Fruit fly (Drosophila melanogaster) Kc167 (cell line): ENCODE measurements around the gene CG32564.

Experiments used
- Myc ChIP-seq: fragments of >200 bp; optimal IDR thresholded peaks from 2 replicates; lab custom pipeline; 2017; ENCODE audit warnings: missing external identifiers
- Sin3A ChIP-seq: fragments of >200 bp; optimal IDR thresholded peaks from 2 replicates; lab custom pipeline; 2018; ENCODE audit warnings: missing external identifiers
- h ChIP-seq: fragments of >200 bp; optimal IDR thresholded peaks from 3 replicates; lab custom pipeline; 2018; ENCODE audit warnings: missing external identifiers
- insv ChIP-seq: fragments of >200 bp; optimal IDR thresholded peaks from 3 replicates; lab custom pipeline; 2018; ENCODE audit warnings: missing external identifiers
- psq ChIP-seq: fragments of >200 bp; optimal IDR thresholded peaks from 2 replicates; lab custom pipeline; 2017; ENCODE audit warnings: missing external identifiers
- ttk ChIP-seq: sonication (Bioruptor generic); optimal IDR thresholded peaks from 2 replicates; lab custom pipeline; 2017; ENCODE audit warnings: missing external identifiers

The CG32564 gene

DNA sequence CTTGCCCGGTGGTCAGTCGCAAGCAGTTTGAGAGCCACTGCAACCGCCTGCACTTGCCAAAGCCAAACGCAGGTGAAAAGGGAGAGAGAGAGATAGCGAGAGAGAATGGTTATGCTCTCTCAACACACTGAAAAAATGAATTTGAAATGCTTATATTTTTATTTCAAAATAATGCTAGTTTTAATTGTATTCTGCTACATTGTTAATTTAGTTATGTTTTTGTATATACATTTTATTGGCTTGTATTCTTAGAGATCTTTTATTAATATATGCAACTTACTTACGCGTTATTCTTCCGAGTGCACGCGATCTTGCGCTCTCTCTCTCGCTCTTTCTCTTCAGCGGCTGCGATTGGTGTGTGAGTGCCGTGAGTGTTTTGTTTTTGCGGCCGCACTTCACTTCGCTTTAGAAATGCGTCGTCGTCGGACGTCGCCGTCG lies 27.7 kb upstream of the CG32564 start:
- no peak for TF ChIP-seq insv (lab: Kevin White, UChicago)
- no peak for TF ChIP-seq Sin3A
- TF ChIP-seq psq (lab: Kevin White, UChicago), result no peak
- TF ChIP-seq h (lab: Kevin White, UChicago), result no peak
- TF ChIP-seq Myc, result no peak
- TF ChIP-seq ttk (lab: Kevin White, UChicago), result no peak

DNA sequence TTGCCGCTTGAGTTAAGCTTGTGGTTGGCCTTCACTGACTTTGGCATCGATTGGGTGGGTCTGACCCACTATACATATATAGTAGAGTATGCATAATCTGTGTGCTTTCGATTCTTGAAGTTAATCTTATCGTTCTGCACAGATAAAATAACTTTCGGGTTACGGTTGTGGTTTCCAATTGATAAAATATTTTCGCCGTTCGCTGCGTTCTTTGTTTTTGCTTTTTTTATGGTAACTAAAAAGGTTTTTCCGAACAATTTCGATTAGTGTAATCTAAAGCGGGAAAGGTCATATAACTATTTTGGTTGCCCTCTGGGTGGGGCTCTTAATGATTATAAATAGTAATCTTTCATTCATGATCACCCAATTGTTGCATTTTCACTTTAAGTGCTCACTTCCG lies 25.7 kb upstream of the CG32564 start:
- TF ChIP-seq insv (lab: Kevin White, UChicago), result no peak
- no peak for TF ChIP-seq psq (lab: Kevin White, UChicago)
- no peak for TF ChIP-seq ttk (lab: Kevin White, UChicago)
- TF ChIP-seq Myc, result no peak
- no peak for TF ChIP-seq h (lab: Kevin White, UChicago)
- TF ChIP-seq Sin3A, result no peak

DNA sequence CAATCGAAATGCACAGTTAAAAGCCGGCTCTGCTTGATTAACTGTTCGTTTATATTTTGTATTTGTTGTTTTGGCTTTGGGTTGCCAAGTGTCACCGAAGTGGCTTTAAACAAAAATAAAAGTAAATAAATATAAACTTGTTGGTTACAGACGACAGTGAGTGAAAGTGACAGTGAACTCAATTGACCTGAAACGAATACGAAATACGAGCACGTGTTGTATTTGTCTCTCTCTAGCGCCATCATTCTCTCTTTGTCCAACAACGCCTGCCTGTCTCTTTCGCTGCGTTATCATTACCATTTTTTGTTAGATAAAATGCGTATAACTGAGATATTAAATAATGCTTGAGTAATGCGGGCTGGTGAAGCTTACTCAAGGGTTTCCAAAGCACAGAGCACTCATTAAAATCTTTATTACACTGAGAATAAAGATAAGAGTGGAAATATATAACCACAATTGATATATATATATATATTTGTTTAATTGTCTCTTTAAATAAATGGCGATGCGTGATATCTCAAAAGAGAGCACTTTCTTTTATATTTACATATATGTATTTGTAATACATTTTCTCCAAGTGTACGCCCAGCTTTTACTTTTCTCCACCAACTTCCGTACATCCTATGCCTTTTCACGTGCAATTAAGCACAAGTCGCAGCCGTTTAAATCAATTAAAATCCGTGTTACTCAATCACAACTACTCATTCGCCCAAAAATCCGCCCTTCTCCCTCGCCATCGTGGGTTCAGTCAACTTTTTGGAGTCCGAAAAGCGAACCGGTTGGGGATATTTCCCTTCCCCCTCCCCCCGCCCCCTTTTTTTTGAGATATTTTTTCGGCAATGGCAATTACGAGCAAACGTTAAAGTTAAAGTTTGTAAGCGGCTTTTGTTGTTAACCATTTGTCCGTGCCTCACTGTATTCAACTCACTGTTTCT lies 24.7 kb upstream of the CG32564 start:
- TF ChIP-seq Myc (no peak), ttk (lab: Kevin White, UChicago) (no peak), insv (lab: Kevin White, UChicago) (no peak), Sin3A (no peak), psq (lab: Kevin White, UChicago) (no peak), h (lab: Kevin White, UChicago) (no peak)

DNA sequence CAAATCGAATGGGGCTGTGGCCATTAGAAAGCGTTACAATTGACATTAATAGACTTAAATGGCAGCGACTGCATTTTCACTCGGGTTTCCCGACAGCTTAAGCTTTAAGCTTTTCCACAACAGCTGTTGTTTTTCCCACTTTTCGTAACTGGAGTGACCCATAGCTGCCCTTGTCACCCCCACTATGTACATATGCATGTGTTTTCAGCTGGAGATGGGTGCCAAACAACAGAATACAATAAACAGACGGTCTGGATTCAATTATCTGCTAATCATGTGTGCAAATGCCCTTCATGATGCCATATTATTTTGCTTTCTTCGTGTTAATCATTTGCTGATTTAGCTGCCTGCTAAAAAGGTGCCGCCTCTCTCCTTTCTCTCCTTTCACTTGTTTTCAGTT lies 22.7 kb upstream of the CG32564 start:
- TF ChIP-seq psq (lab: Kevin White, UChicago) (no peak), Myc (no peak), h (lab: Kevin White, UChicago) (no peak), ttk (lab: Kevin White, UChicago) (no peak), Sin3A (no peak), insv (lab: Kevin White, UChicago) (no peak)

DNA sequence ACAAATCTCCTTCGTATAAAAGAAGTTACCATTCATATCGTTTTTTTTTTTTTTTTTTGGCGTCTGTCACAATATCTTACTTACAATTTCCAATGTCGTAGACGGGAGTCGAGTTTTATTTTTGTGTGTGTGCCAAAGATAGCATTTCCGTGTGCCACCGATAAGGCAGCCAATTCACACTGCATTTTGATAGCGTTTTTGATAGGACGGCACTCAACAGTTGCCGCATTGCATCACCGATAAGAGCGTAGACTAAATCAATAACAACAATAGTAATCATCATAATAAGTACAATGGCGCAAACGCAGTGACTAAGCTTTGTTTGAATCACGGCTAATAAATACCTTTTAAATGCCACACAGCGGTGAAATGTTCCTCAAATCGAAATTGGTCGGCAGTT lies 19.8 kb upstream of the CG32564 start:
- TF ChIP-seq psq (lab: Kevin White, UChicago) (no peak), Sin3A (no peak)

DNA sequence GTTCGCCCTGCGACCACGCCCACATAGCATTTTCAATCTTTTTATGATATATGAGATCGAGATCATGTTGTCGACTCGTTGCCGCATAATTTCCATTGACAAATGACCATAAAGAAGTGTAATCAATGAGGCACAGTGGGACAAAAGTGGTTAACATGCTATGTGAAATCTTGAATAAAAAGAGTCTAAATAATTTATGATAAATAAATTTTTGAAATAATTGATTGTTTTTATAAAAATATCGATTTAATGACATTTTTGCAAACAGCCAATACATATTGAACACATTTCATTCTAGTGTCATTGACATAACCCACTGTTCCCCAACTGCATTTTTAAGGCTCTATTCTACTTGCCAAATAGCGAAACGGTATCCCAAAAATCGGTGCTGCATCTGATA lies 18.7 kb upstream of the CG32564 start:
- TF ChIP-seq ttk (lab: Kevin White, UChicago) (no peak), Sin3A (no peak), Myc (no peak), psq (lab: Kevin White, UChicago) (no peak), h (lab: Kevin White, UChicago) (no peak), insv (lab: Kevin White, UChicago) (no peak)

DNA sequence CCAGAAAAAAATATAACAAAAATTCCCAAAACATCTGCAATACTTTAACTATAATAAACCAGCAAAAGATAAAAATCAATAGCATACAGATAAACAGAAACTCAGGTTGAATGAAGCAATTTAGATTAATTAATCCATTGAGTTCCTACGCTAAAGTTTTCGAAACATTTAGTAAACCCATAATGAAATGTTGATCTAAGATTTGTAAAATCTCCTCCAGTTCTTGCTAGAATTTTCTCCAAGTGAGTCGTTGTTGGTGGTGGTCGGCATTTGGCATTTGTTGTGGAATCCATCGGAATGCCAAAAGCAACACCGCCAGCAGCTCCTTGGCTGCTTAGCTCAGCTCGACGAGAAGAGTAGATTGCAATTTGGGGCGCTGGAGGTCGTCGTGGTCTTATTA lies 18.0 kb upstream of the CG32564 start:
- TF ChIP-seq h (lab: Kevin White, UChicago) (no peak), ttk (lab: Kevin White, UChicago) (no peak), Sin3A (no peak), Myc (no peak), psq (lab: Kevin White, UChicago) (no peak), insv (lab: Kevin White, UChicago) (no peak)

DNA sequence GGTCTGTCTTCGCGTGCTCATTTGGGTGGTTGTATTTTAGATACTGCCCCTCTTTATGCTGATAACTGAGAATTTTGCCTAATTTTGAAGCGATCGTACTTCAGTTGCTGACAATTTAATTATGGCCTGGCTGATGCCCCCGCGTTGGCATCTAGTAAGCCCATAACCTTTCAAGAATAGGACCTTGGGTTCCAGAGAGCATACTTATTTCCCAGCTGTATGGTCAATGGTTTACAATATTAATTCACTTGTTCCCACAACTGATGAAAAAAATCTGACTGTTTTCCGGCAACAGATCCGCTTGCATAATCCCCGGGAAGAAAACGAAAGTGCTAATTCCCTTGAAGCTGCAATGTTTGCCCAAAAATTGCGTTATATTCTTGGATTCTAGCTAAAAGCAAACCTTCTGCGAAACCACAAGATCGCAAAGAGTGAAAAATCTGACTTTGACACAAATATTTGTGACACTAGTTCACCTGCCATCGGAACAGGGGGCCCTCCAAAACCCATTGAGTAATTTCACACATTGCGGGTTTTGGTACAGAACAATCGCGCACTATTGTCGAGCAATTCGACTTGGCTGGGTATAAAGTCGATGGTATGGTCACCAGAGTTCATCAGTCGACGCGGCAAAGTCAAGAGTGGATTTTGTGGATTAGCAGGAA lies 3.6 kb upstream of the CG32564 start, which contains the start of the genes TTLL1A and CG5070:
Gene TTLL1A, minus strand, starts transcription at position 101 of the 665 bp plus-strand sequence.
Gene CG5070, plus strand, starts transcription at position 615 of the 665 bp plus-strand sequence.
- TF ChIP-seq insv (lab: Kevin White, UChicago) (no peak), psq (lab: Kevin White, UChicago) (no peak), Myc (no peak)

DNA sequence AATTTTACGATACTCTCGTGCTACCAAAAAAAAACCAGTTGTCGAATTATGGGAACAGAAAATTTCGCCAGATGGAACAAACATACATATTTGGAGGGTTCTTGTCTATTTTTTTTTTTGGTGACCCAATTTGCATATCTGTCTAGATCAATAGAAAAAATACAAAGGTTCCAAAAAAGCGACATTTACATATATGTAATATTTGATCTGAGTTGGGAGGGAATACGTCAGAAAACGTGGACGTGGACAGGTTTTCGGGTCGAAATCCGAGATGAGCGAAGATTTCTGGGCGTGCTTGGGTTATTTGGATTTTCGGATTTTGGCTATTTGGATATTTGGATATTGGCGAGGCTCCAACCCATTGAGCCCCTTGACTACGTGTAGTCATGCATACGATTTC lies 1.2 kb upstream of the CG32564 start:
- TF ChIP-seq h (lab: Kevin White, UChicago) (no peak), Sin3A (no peak), insv (lab: Kevin White, UChicago) (no peak), psq (lab: Kevin White, UChicago) (no peak), Myc (no peak), ttk (lab: Kevin White, UChicago) (no peak)

DNA sequence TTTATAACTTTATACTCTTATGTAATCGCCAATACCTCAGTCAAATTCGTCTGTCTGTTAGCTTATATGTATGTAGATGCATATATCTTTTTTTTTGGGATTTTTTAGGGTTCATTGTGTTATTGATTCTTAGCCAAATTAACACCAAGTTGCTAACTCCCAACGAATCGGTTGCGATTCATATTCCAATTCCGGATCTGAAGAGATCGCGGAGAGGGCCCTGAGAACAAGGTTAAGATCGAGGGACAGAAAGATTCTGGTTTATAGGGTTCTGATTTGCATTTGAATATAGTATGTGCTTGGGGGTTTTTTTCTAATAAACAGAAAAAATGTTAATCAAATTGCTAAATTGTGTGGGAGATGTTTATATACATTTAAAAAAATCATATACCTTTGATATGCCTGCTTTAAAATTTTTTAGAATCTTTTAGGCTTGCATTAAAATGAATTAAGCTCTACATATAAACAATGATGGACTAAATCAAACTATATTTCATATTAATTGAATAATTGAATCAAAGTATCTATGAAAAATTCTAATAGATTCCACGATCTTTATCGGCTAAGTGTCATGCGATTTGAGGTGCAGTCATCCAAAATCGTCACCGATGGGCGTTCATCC lies 1.8 kb downstream of the CG32564 start, which contains the start of gene CG32563:
Gene CG32563, plus strand, starts transcription at position 572 of the 622 bp plus-strand sequence.
- TF ChIP-seq psq (lab: Kevin White, UChicago), result no peak
- TF ChIP-seq Myc, result no peak
- TF ChIP-seq insv (lab: Kevin White, UChicago), result no peak
- TF ChIP-seq ttk (lab: Kevin White, UChicago), result no peak
- TF ChIP-seq h (lab: Kevin White, UChicago), result no peak
- TF ChIP-seq Sin3A, result no peak

DNA sequence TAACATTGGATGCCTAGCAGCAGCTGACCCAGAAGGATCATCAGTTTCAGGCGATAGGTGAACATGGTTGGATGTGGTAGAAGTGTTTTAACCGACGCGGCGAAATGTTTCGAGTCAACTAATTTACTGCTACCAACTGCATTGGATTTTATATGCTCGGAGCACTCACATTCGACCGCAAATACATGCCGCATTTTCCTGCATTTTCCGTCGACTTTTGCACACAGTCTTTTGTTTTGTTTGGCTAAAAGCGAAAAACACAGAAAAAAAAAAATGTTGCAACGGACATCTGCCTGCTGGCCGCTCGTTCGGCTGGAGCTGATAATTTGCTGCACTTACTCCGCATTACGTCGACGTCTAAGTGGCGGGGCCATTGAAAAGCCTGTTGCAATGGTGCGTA lies 3.7 kb downstream of the CG32564 start, which contains the start of gene CG12995:
Gene CG12995, minus strand, starts transcription at position 101 of the 400 bp plus-strand sequence.
- TF ChIP-seq h (lab: Kevin White, UChicago) (no peak), psq (lab: Kevin White, UChicago) (no peak), Myc (no peak), insv (lab: Kevin White, UChicago) (no peak), ttk (lab: Kevin White, UChicago) (no peak), Sin3A (no peak)

DNA sequence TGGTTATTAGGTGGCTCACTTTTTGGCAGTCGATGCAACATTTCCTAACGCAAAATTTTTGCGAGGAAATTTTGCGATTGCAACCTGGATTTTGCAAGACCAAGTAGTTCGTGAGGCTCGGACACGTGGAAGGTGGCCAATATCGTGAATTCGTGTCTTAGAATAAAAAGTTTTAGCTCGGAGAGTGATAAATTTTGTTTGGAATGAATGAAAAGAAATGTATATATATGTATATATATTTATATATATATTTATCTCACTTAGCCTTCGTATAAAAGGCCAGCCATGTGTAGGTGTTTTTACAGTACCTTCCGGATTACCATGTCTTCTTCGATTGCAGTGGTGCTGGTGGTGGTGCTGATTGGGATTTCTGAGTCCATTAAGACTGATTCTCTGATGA lies 5.8 kb downstream of the CG32564 start, which contains the start of gene CG18258:
Gene CG18258, plus strand, starts transcription at position 301 of the 400 bp plus-strand sequence.
- TF ChIP-seq h (lab: Kevin White, UChicago) (no peak), Sin3A (no peak), ttk (lab: Kevin White, UChicago) (no peak), insv (lab: Kevin White, UChicago) (no peak), psq (lab: Kevin White, UChicago) (no peak), Myc (no peak)
